Fruit fly (Drosophila melanogaster): ENCODE measurements around the gene SkpE.

DNA sequence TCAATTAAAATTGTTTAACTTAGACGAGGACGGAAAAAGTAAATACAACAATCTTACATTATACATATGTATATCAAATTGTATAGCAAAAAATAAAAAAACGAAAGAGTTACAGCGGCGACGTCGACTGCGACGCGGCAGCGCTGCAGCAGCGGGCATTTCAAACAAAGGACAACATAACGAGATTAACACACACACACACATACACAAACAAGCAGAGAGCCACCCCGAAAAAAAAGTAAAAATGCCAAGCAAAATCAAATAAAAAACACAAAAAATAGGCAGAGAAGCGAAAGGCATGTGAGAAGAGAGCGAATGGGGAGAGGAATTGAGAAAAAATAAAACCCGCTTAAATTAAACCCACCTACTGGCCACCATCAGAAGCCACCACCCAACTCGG, 3.9 kb upstream of the SkpE start:
- TF ChIP-seq insv (optimal IDR thresholded peaks at IDR 0.05) (no peak), psq (optimal IDR thresholded peaks at IDR 0.05) (no peak), Sin3A (optimal IDR thresholded peaks at IDR 0.05) (no peak), ttk (optimal IDR thresholded peaks at IDR 0.05) (no peak), h (optimal IDR thresholded peaks at IDR 0.05) (no peak), Myc (optimal IDR thresholded peaks at IDR 0.05) (no peak)

Data from Kc167 (cell line).